Worm (Caenorhabditis elegans): ENCODE measurements around the gene irld-23.

irld-23 gene

DNA sequence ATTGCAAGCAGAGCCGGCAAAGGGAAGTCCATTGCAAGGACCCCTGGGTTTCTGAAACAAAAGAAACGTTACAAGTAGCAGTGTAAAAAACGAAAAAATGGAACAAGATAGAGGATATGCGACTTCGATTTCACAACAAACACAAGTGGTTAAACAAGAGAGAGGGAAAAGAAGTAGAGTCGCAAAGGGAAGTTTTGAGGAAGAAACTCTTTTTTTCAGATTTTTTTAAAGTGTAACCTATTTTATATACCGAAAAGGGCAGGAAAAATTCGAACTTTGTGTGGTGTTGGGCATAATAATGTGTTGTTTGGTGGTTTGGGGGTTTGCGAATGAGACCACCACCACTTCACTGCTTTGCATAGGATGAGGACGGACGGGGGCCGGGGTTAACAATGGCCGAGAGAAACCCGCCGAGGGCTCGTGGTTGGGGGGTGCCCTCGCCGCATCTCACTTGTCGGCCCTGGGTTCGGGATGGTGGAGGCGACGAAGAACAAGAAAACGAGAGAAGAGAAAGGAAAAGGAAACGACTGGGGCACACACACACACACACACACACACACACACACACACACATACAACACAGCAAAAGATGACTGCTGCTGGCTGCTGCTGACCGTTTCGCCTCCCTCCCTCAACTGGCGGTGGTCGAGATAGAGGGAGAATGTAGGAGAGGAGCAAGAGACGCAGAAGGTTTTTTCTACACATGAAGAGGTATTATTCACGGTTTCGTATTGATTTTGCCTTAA is 50.1 kb downstream of the irld-23 start, which contains the start of gene ptrn-1 (continued):
- no peak for TF ChIP-seq ceh-32 (tag; optimal IDR thresholded peaks at IDR 0.05; ENCODE audit: poor library complexity)
- no peak for TF ChIP-seq ces-1 (GFP tag; optimal IDR thresholded peaks at IDR 0.05)
- TF ChIP-seq Y105C5A.15 (GFP tag; IDR thresholded peaks at IDR 0.05), result no peak
- no peak for TF ChIP-seq duxl-1 (tag; optimal IDR thresholded peaks at IDR 0.05; ENCODE audit: poor library complexity)
- TF ChIP-seq mxl-3 (GFP tag; optimal IDR thresholded peaks at IDR 0.05), result peak; percentile 85
- TF ChIP-seq snpc-1.2 (GFP tag; IDR thresholded peaks at IDR 0.05), result no peak
- no peak for TF ChIP-seq fos-1 (tag; optimal IDR thresholded peaks at IDR 0.05)
- peak; percentile 48; the same call in 1 of the 2 replicates for TF ChIP-seq tra-1 (GFP tag; IDR thresholded peaks at IDR 0.05)
- TF ChIP-seq F49E8.2 (tag; optimal IDR thresholded peaks at IDR 0.05; ENCODE audit: borderline replicate concordance), result no peak
- peak; percentile 83 for TF ChIP-seq mep-1 (tag; optimal IDR thresholded peaks at IDR 0.05)
- TF ChIP-seq hlh-11 (tag; optimal IDR thresholded peaks at IDR 0.05), result peak; percentile 93
- TF ChIP-seq nhr-6 (tag; optimal IDR thresholded peaks at IDR 0.05), result peak; percentile 91
